Fruit fly (Drosophila melanogaster) whole organism, prepupa: ENCODE measurements around the gene EMC4.

ENCODE experiments used
- CG11762 ChIP-seq: fragments of 200-800 bp; sonication (Bioruptor generic); optimal IDR thresholded peaks from 3 replicates; lab custom pipeline; 2016; ENCODE audit warnings: missing biosample characterization, missing genetic modification characterization; ENCODE audit not compliant: insufficient read depth
- CG15336 ChIP-seq: fragments of 200-800 bp; sonication (Bioruptor generic); IDR thresholded peaks from 2 replicates; pipeline ENCODE4 v1.3.6; 2022; ENCODE audit warnings: missing biosample characterization, missing genetic modification characterization
- CG6808 ChIP-seq: fragments of 200-800 bp; sonication (Bioruptor generic); optimal IDR thresholded peaks from 3 replicates; lab custom pipeline; 2017; ENCODE audit warnings: missing biosample characterization, missing genetic modification characterization, mild to moderate bottlenecking, moderate library complexity, missing genetic modification reagents
- CG6854 ChIP-seq: fragments of 200-800 bp; sonication (Bioruptor generic); optimal IDR thresholded peaks from 2 replicates; lab custom pipeline; 2017; ENCODE audit warnings: missing biosample characterization, mild to moderate bottlenecking, missing genetic modification characterization
- Eip75B ChIP-seq: fragments of 200-800 bp; sonication (Bioruptor generic); optimal IDR thresholded peaks from 3 replicates; lab custom pipeline; 2016; ENCODE audit warnings: missing biosample characterization, missing genetic modification characterization
- Eip78C ChIP-seq: fragments of 200-800 bp; sonication (Bioruptor generic); peaks from one replicate; lab custom pipeline; 2016; ENCODE audit warnings: missing biosample characterization, missing genetic modification characterization
- Gug ChIP-seq: fragments of 200-800 bp; sonication (Bioruptor generic); IDR thresholded peaks from 2 replicates; pipeline ENCODE4 v1.3.6; 2022; ENCODE audit warnings: missing biosample characterization, missing genetic modification characterization
- Lpt ChIP-seq: fragments of 200-800 bp; sonication (Bioruptor generic); optimal IDR thresholded peaks from 3 replicates; lab custom pipeline; 2016; ENCODE audit warnings: missing biosample characterization, missing genetic modification characterization
- Sox14 ChIP-seq: fragments of 200-800 bp; sonication (Bioruptor generic); optimal IDR thresholded peaks from 3 replicates; lab custom pipeline; 2016; ENCODE audit warnings: missing biosample characterization, missing genetic modification characterization
- dac ChIP-seq: fragments of 200-800 bp; sonication (Bioruptor generic); optimal IDR thresholded peaks from 2 replicates; lab custom pipeline; 2017; ENCODE audit warnings: missing biosample characterization, mild to moderate bottlenecking, missing genetic modification characterization
- dsx ChIP-seq: fragments of 200-800 bp; optimal IDR thresholded peaks from 3 replicates; lab custom pipeline; 2019; ENCODE audit warnings: missing biosample characterization, mild to moderate bottlenecking, missing genetic modification characterization, moderate library complexity; ENCODE audit not compliant: poor library complexity, severe bottlenecking
- fd85E ChIP-seq: fragments of 200-800 bp; sonication (Bioruptor generic); optimal IDR thresholded peaks from 3 replicates; lab custom pipeline; 2016; ENCODE audit warnings: missing biosample characterization, missing genetic modification characterization

dm6 chr3L:22822544-22823175 lies 45.4 kb downstream of the EMC4 start:
- TF ChIP-seq CG6808 (GFP tag; lab: Kevin White, UChicago): peak; percentile 94
- TF ChIP-seq CG15336 (GFP tag; lab: Robert Waterston, UW): peak; percentile 93
- peak; percentile 85 for TF ChIP-seq CG11762 (GFP tag; lab: Kevin White, UChicago)
- peak; percentile 54 for TF ChIP-seq dac (GFP tag; lab: Kevin White, UChicago)
- TF ChIP-seq fd85E (GFP tag; lab: Kevin White, UChicago): peak; percentile 68
- peak; percentile 96 for TF ChIP-seq CG6854 (GFP tag; lab: Kevin White, UChicago)
- peak; percentile 89 for TF ChIP-seq Eip78C
- TF ChIP-seq Eip75B (GFP tag; lab: Kevin White, UChicago): peak; percentile 43
- TF ChIP-seq dsx (GFP tag; lab: Kevin White, UChicago): peak; percentile 72
- peak; percentile 78 for TF ChIP-seq Sox14 (GFP tag; lab: Kevin White, UChicago)
- peak; percentile 92 for TF ChIP-seq Lpt
- peak; percentile 82 for TF ChIP-seq Gug (GFP tag; lab: Robert Waterston, UW)
